Fruit fly (Drosophila melanogaster) whole organism, wandering third instar larva: ENCODE results near the gene SP.
A peak's percentile ranks its signal among the peaks of the same experiment; 100 is the strongest.

Experiments used
- Abd-B ChIP-seq: fragments of >200 bp; optimal IDR thresholded peaks from 2 replicates; lab custom pipeline; 2017; ENCODE audit warnings: missing biosample characterization, missing genetic modification characterization
- CrebA ChIP-seq: fragments of 200-800 bp; sonication (Bioruptor generic); optimal IDR thresholded peaks from 2 replicates; lab custom pipeline; 2016; ENCODE audit warnings: missing biosample characterization, mild to moderate bottlenecking, missing genetic modification characterization, borderline replicate concordance
- Dfd ChIP-seq: fragments of >200 bp; optimal IDR thresholded peaks from 2 replicates; lab custom pipeline; 2017; ENCODE audit warnings: missing biosample characterization, missing genetic modification characterization
- Dif ChIP-seq: fragments of 200-275, 200-300 bp; sonication (Bioruptor generic); optimal IDR thresholded peaks from 2 replicates; lab custom pipeline; 2018; ENCODE audit warnings: missing biosample characterization, missing genetic modification characterization; ENCODE audit not compliant: partially characterized antibody
- GATAd ChIP-seq: sonication (Bioruptor generic); optimal IDR thresholded peaks from 2 replicates; lab custom pipeline; 2016; ENCODE audit warnings: missing biosample characterization, missing genetic modification characterization
- HLH106 ChIP-seq: fragments of 200-800 bp; optimal IDR thresholded peaks from 3 replicates; lab custom pipeline; 2019; ENCODE audit warnings: missing biosample characterization, mild to moderate bottlenecking, missing genetic modification characterization, moderate library complexity
- Hr83 ChIP-seq: fragments of 200-300 bp; sonication (Bioruptor generic); optimal IDR thresholded peaks from 2 replicates; lab custom pipeline; 2016; ENCODE audit warnings: missing biosample characterization, mild to moderate bottlenecking, missing genetic modification characterization, moderate library complexity; ENCODE audit not compliant: poor library complexity, severe bottlenecking
- Jra ChIP-seq: sonication (Bioruptor generic); optimal IDR thresholded peaks from 2 replicates; lab custom pipeline; 2016; ENCODE audit warnings: missing biosample characterization, missing genetic modification characterization
- Myc ChIP-seq: fragments of >200 bp; optimal IDR thresholded peaks from 2 replicates; lab custom pipeline; 2017
- N ChIP-seq: fragments of >200 bp; optimal IDR thresholded peaks from 2 replicates; lab custom pipeline; 2018; ENCODE audit warnings: missing biosample characterization, missing external identifiers, missing genetic modification characterization
- Rel ChIP-seq, 2 experiments: fragments of 200-800 bp; sonication (Bioruptor generic) in 1 of 2; optimal IDR thresholded peaks; 2 replicates in 1 of 2; 3 replicates in 1 of 2; lab custom pipeline; 2016 to 2019; ENCODE audit warnings: mild to moderate bottlenecking in 2 of 2, missing biosample characterization in 2 of 2, missing genetic modification characterization in 2 of 2, moderate library complexity in 1 of 2
- Sp1 ChIP-seq: fragments of 200-800 bp; sonication (Bioruptor generic); optimal IDR thresholded peaks from 3 replicates; lab custom pipeline; 2019; ENCODE audit warnings: missing biosample characterization, mild to moderate bottlenecking, missing genetic modification characterization, moderate library complexity
- brk ChIP-seq: fragments of 200-800 bp; sonication (Bioruptor generic); optimal IDR thresholded peaks from 2 replicates; lab custom pipeline; 2016; ENCODE audit warnings: missing biosample characterization, mild to moderate bottlenecking, missing genetic modification characterization
- dl ChIP-seq, 2 experiments: fragments of 175-275, 200-275 bp in 1 of 2; fragments of 200-275 bp in 1 of 2; sonication (Bioruptor generic); optimal IDR thresholded peaks; lab custom pipeline; 2018; ENCODE audit warnings: mild to moderate bottlenecking in 2 of 2, missing biosample characterization in 2 of 2, missing genetic modification characterization in 2 of 2, moderate library complexity in 2 of 2; ENCODE audit not compliant: partially characterized antibody in 2 of 2, insufficient read depth in 1 of 2
- ey ChIP-seq: fragments of 200-800 bp; sonication (Bioruptor generic); optimal IDR thresholded peaks from 2 replicates; lab custom pipeline; 2016; ENCODE audit warnings: missing biosample characterization, missing genetic modification characterization
- foxo ChIP-seq, 2 experiments: fragments of 200-800 bp; sonication (Bioruptor generic); optimal IDR thresholded peaks; 2 replicates in 1 of 2; 3 replicates in 1 of 2; lab custom pipeline; 2016 to 2017; ENCODE audit warnings: missing biosample characterization in 2 of 2, missing genetic modification characterization in 2 of 2
- fru ChIP-seq: fragments of 200-800 bp; sonication (Bioruptor generic); optimal IDR thresholded peaks from 3 replicates; lab custom pipeline; 2016; ENCODE audit warnings: missing biosample characterization, mild to moderate bottlenecking, missing genetic modification characterization
- h ChIP-seq: fragments of 200-800 bp; sonication (Bioruptor generic); optimal IDR thresholded peaks from 3 replicates; lab custom pipeline; 2016; ENCODE audit warnings: missing biosample characterization, mild to moderate bottlenecking, missing genetic modification characterization
- jim ChIP-seq: fragments of 175-275, 200-325 bp; sonication (Bioruptor generic); optimal IDR thresholded peaks from 2 replicates; lab custom pipeline; 2016; ENCODE audit warnings: missing biosample characterization, mild to moderate bottlenecking, missing genetic modification characterization
- lola ChIP-seq: fragments of >200 bp; optimal IDR thresholded peaks from 2 replicates; lab custom pipeline; 2017; ENCODE audit warnings: missing biosample characterization, missing genetic modification characterization
- pan ChIP-seq: fragments of >200 bp; optimal IDR thresholded peaks from 2 replicates; lab custom pipeline; 2017
- psq ChIP-seq: fragments of 200-800 bp; sonication (Bioruptor generic); optimal IDR thresholded peaks from 3 replicates; lab custom pipeline; 2017; ENCODE audit warnings: missing biosample characterization, mild to moderate bottlenecking, missing genetic modification characterization, moderate library complexity
- rgr ChIP-seq: fragments of 200-800 bp; sonication (Bioruptor generic); optimal IDR thresholded peaks from 3 replicates; lab custom pipeline; 2016; ENCODE audit warnings: missing biosample characterization, mild to moderate bottlenecking, missing genetic modification characterization
- tai ChIP-seq: sonication (Bioruptor generic); optimal IDR thresholded peaks from 2 replicates; lab custom pipeline; 2016; ENCODE audit warnings: missing biosample characterization, missing genetic modification characterization
- usp ChIP-seq: fragments of >200 bp; optimal IDR thresholded peaks from 2 replicates; lab custom pipeline; 2017; ENCODE audit warnings: missing biosample characterization, missing genetic modification characterization
- woc ChIP-seq: sonication (Bioruptor generic); optimal IDR thresholded peaks from 2 replicates; lab custom pipeline; 2016; ENCODE audit warnings: missing biosample characterization, mild to moderate bottlenecking, missing genetic modification characterization

Gene SP

DNA sequence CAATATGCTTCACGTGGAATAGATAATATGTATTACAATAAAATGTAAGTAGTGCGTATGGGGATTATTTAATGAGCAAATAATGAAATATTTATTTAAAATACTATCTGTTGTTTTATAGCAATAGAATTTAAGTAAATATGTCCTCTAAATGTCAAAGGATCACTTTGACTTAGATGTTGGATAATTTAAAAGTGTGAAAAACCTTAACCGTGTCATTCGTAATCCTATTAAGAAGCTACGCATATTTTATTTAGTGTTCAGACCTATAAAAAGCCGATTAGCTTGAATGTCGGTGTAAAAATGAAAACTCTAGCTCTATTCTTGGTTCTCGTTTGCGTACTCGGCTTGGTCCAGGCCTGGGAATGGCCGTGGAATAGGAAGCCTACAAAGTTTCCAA is at the start of gene SP:
SP (plus strand) TSS at position 301 of the 400 bp plus-strand sequence.
- TF ChIP-seq lola (GFP tag; lab: Kevin White, UChicago) (no peak), Jra (GFP tag; lab: Kevin White, UChicago) (no peak), Abd-B (GFP tag; lab: Kevin White, UChicago) (no peak), jim (GFP tag; lab: Kevin White, UChicago) (no peak), N (GFP tag; lab: Kevin White, UChicago) (no peak), pan (lab: Kevin White, UChicago) (no peak), brk (GFP tag; lab: Kevin White, UChicago) (no peak)

DNA sequence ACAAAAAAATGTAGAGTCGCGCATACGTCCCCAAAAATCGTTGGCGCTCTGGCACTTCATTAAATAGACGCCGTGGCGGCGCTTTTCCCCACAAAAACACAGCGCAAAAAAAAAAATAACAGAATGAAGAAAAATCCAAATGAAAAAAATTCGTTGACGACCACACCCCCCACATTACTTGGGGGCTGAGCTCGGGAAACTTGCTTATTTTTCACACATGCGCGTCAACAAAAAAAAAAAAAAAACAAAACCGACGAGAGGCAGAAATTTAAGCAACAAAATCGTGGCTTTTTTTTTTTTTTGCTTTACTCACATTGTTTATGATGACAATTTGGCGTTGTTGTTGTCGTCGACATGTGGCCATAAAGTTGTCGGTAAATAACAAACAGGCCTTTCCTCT is 49.6 kb upstream of the SP start:
- TF ChIP-seq Sp1 (no peak), psq (GFP tag; lab: Kevin White, UChicago) (no peak), Hr83 (no peak), pan (lab: Kevin White, UChicago) (no peak), Jra (GFP tag; lab: Kevin White, UChicago) (no peak), fru (no peak), usp (GFP tag; lab: Kevin White, UChicago) (no peak)

DNA sequence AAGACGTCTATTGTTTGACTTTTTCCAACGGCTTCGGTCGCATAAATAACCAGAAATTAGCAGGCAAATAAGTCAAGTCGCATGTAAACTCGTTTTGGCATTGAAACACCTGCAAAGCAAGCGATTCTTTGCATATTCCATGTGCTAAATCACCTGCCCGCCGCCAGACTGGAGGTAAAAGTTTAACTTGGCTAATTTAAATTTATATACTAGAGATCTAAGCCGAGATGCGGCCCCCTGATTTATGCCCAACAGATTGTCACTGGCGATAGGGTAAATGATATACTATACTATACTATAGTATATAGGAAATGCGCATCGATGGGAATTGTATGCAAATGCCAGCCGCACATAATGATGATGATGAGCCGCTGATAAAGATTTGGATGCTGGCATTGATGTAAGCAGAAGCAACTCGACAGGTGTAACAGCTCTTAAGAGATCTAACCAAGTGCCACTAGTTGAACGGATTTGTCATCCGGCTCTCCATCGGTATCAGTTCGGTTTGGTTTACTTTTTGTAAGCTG is 48.4 kb upstream of the SP start:
- TF ChIP-seq rgr (GFP tag; lab: Kevin White, UChicago) = no peak
- no peak for TF ChIP-seq GATAd (GFP tag; lab: Kevin White, UChicago)
- no peak for TF ChIP-seq Jra (GFP tag; lab: Kevin White, UChicago)
- TF ChIP-seq Dif (GFP tag; lab: Kevin White, UChicago) = no peak
- TF ChIP-seq dl (GFP tag; optimal IDR thresholded peaks at IDR 0.05; lab: Kevin White, UChicago; ENCODE audit: insufficient read depth in 1 of 2, partially characterized antibody in 2 of 2) = no peak
- TF ChIP-seq foxo (GFP tag; optimal IDR thresholded peaks at IDR 0.05; lab: Kevin White, UChicago) = no peak
- no peak for TF ChIP-seq ey (GFP tag; lab: Kevin White, UChicago)
- no peak for TF ChIP-seq Myc (lab: Kevin White, UChicago)
- TF ChIP-seq tai (GFP tag; lab: Kevin White, UChicago) = no peak
- TF ChIP-seq woc (GFP tag; lab: Kevin White, UChicago) = no peak
- no peak for TF ChIP-seq h (GFP tag; lab: Kevin White, UChicago)

DNA sequence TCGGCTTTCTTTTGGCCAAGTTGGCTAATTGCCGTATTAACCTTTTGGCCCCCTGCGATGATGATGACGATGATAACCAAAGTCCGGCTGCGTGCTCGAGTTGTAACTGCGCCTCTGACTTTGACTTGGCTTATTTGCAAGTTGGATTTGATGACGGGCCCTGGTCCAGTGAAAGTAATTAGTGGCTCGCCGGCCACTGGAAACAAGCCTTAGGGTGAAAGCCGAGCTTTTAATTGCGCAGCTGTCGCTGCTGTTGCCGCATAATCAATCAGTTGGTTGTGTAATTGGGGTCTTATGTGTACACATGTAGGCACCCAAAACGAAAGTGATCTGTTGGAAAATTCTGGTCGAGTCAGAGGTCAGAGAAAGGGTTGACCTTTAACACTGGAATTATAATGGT is 47.2 kb upstream of the SP start:
- TF ChIP-seq woc (GFP tag; lab: Kevin White, UChicago) = no peak
- TF ChIP-seq Sp1 = no peak
- no peak for TF ChIP-seq Dif (GFP tag; lab: Kevin White, UChicago)
- TF ChIP-seq CrebA (GFP tag; lab: Kevin White, UChicago) = no peak
- TF ChIP-seq GATAd (GFP tag; lab: Kevin White, UChicago) = no peak
- no peak for TF ChIP-seq Dfd (GFP tag; lab: Kevin White, UChicago)

- TF ChIP-seq rgr (GFP tag; lab: Kevin White, UChicago) (no peak), Rel (GFP tag; optimal IDR thresholded peaks at IDR 0.05; lab: Kevin White, UChicago) (peak; percentile 46), Rel (tag; optimal IDR thresholded peaks at IDR 0.05; lab: Kevin White, UChicago) (no peak), psq (GFP tag; lab: Kevin White, UChicago) (peak; percentile 19)
Measured at dm6 chr3L:13255393-13256078, 45.9 kb upstream of the SP start.

DNA sequence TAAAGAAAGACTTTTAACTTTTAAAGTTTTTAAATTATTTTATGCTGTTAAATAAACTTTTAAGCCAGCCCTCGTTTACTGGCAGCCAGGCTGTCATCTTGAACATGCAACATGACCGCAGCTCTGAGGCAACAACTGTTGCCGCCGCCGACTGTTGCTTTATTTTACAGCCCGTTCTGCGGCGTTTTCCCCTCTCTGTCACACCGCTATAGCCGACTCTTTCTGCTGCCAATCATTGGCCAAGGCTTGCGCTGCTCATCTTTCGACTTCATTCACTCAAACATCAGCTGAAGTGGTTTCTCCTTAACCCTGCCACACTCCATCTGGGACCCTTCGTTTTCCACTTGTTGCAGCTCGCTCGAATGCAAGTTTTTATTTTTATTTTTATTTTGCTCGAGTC is 45.3 kb upstream of the SP start:
- no peak for TF ChIP-seq GATAd (GFP tag; lab: Kevin White, UChicago)
- peak; percentile 33 for TF ChIP-seq woc (GFP tag; lab: Kevin White, UChicago)
- no peak for TF ChIP-seq foxo (GFP tag; optimal IDR thresholded peaks at IDR 0.05; lab: Kevin White, UChicago)

DNA sequence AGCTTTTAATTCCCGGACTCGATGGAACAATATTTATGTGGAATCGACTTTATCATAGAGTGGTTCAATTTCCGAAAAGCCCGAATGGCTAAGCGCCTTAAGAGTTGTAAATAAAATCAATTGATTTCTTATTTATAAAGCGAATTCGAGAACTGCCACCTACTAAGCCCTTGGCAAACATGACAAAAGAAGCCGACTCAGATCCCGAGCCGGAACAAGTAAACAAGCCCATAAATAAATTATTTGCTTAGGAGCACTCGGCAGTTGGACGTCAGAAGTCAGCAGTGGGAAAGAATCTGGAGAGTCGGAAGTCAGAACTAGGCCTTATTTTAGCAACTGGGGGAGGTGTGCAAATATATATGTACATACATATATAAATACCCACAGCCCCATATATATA is 41.8 kb upstream of the SP start:
- TF ChIP-seq rgr (GFP tag; lab: Kevin White, UChicago) (peak; percentile 12), HLH106 (no peak), dl (GFP tag; optimal IDR thresholded peaks at IDR 0.05; lab: Kevin White, UChicago; ENCODE audit: insufficient read depth in 1 of 2, partially characterized antibody in 2 of 2) (no peak), h (GFP tag; lab: Kevin White, UChicago) (peak; percentile 0)
- TF ChIP-seq, all 38 proteins: peak for 2
